Worm (Caenorhabditis elegans): ENCODE data around the gene scav-2.

ce11 chrIII:13570347-13570746 is 15.2 kb upstream of the scav-2 start, which contains the start of gene exc-12:
- TF ChIP-seq ama-1 (optimal IDR thresholded peaks at IDR 0.05) (no peak), elt-1 (tag; optimal IDR thresholded peaks at IDR 0.05) (no peak), blmp-1 (tag; optimal IDR thresholded peaks at IDR 0.05; ENCODE audit: insufficient read depth) (no peak), unc-62 (GFP tag; optimal IDR thresholded peaks at IDR 0.05) (no peak), zag-1 (tag; optimal IDR thresholded peaks at IDR 0.05) (no peak), crh-2 (tag; optimal IDR thresholded peaks at IDR 0.05) (no peak), mab-5 (tag; optimal IDR thresholded peaks at IDR 0.05) (no peak), fos-1 (tag; optimal IDR thresholded peaks at IDR 0.05) (no peak), nhr-6 (tag; optimal IDR thresholded peaks at IDR 0.05) (no peak), R02D3.7 (tag; optimal IDR thresholded peaks at IDR 0.05) (no peak), nhr-237 (tag; optimal IDR thresholded peaks at IDR 0.05) (no peak), nhr-11 (tag; optimal IDR thresholded peaks at IDR 0.05) (no peak)
